Fruit fly (Drosophila melanogaster) whole organism, embryonic: ENCODE data around the gene prtp.

Experiments used
- B-H1 ChIP-seq: fragments of 200-800 bp; sonication (Bioruptor generic); IDR thresholded peaks from 3 replicates; pipeline ENCODE4 v1.3.6; 2022; ENCODE audit warnings: missing biosample characterization, missing genetic modification characterization
- B-H2 ChIP-seq: fragments of 200-800 bp; sonication (Bioruptor generic); optimal IDR thresholded peaks from 2 replicates; lab custom pipeline; 2018; ENCODE audit warnings: missing biosample characterization, mild to moderate bottlenecking, missing genetic modification characterization
- Blimp-1 ChIP-seq: fragments of 200-800 bp; sonication (Bioruptor generic); optimal IDR thresholded peaks from 3 replicates; lab custom pipeline; 2018; ENCODE audit warnings: missing biosample characterization, missing genetic modification characterization, mild to moderate bottlenecking, moderate library complexity, missing genetic modification reagents
- CG10462 ChIP-seq: fragments of 200-800 bp; sonication (Bioruptor generic); optimal IDR thresholded peaks from 2 replicates; lab custom pipeline; 2016; ENCODE audit warnings: missing biosample characterization, missing genetic modification characterization
- CG10543 ChIP-seq: fragments of 200-800 bp; sonication (Bioruptor generic); optimal IDR thresholded peaks from 3 replicates; lab custom pipeline; 2017; ENCODE audit warnings: missing biosample characterization, mild to moderate bottlenecking, missing genetic modification characterization, moderate library complexity
- CG10654 ChIP-seq: fragments of 200-800 bp; sonication (Bioruptor generic); optimal IDR thresholded peaks from 2 replicates; lab custom pipeline; 2016; ENCODE audit warnings: missing biosample characterization, missing genetic modification characterization
- CG10979 ChIP-seq: fragments of 200-800 bp; sonication (Bioruptor generic); optimal IDR thresholded peaks from 2 replicates; lab custom pipeline; 2018; ENCODE audit warnings: missing biosample characterization, mild to moderate bottlenecking, missing genetic modification characterization, moderate library complexity
- CG11085 ChIP-seq: fragments of 200-800 bp; sonication (Bioruptor generic); IDR thresholded peaks from 2 replicates; pipeline ENCODE4 v1.3.6; 2022; ENCODE audit warnings: missing biosample characterization, missing genetic modification characterization
- CG12155 ChIP-seq: fragments of 200-800 bp; sonication (Bioruptor generic); optimal IDR thresholded peaks from 3 replicates; lab custom pipeline; 2016; ENCODE audit warnings: missing biosample characterization, missing genetic modification characterization
- CG14441 ChIP-seq: fragments of 200-800 bp; sonication (Bioruptor generic); IDR thresholded peaks from 2 replicates; pipeline ENCODE4 v1.3.6; 2022; ENCODE audit warnings: missing biosample characterization, missing genetic modification characterization
- CG18011 ChIP-seq: fragments of 200-800 bp; sonication (Bioruptor generic); optimal IDR thresholded peaks from 2 replicates; lab custom pipeline; 2017; ENCODE audit warnings: missing biosample characterization, missing genetic modification characterization, mild to moderate bottlenecking, moderate library complexity, missing genotype
- CG2202 ChIP-seq: fragments of 200-800 bp; sonication (Bioruptor generic); optimal IDR thresholded peaks from 2 replicates; lab custom pipeline; 2018; ENCODE audit warnings: missing biosample characterization, mild to moderate bottlenecking, missing genetic modification characterization
- CG31388 ChIP-seq: fragments of 200-800 bp; sonication (Bioruptor generic); optimal IDR thresholded peaks from 2 replicates; lab custom pipeline; 2016; ENCODE audit warnings: missing biosample characterization, missing genetic modification characterization
- CG3163 ChIP-seq: fragments of 200-800 bp; sonication (Bioruptor generic); optimal IDR thresholded peaks from 3 replicates; lab custom pipeline; 2016; ENCODE audit warnings: missing biosample characterization, missing genetic modification characterization
- CG32767 ChIP-seq: fragments of 200-800 bp; sonication (Bioruptor generic); IDR thresholded peaks from 2 replicates; pipeline ENCODE4 v1.3.6; 2022; ENCODE audit warnings: missing biosample characterization, missing genetic modification characterization
- CG42726 ChIP-seq: fragments of 200-800 bp; sonication (Bioruptor generic); IDR thresholded peaks from 2 replicates; pipeline ENCODE4 v1.3.6; 2022; ENCODE audit warnings: missing biosample characterization, missing genetic modification characterization; ENCODE audit not compliant: partially characterized antibody
- CG43689 ChIP-seq: fragments of 200-800 bp; sonication (Bioruptor generic); IDR thresholded peaks from 2 replicates; pipeline ENCODE4 v1.3.6; 2022; ENCODE audit warnings: missing biosample characterization, missing genetic modification characterization
- CG4617 ChIP-seq: fragments of 200-800 bp; sonication (Bioruptor generic); optimal IDR thresholded peaks from 3 replicates; lab custom pipeline; 2016; ENCODE audit warnings: missing biosample characterization, missing genetic modification characterization, borderline replicate concordance
- CG4707 ChIP-seq: fragments of 200-800 bp; sonication (Bioruptor generic); optimal IDR thresholded peaks from 2 replicates; lab custom pipeline; 2018; ENCODE audit warnings: missing biosample characterization, mild to moderate bottlenecking, missing genetic modification characterization, moderate library complexity
- CG4820 ChIP-seq: fragments of 200-800 bp; sonication (Bioruptor generic); optimal IDR thresholded peaks from 3 replicates; lab custom pipeline; 2016; ENCODE audit warnings: missing biosample characterization, missing genetic modification characterization
- CG7357 ChIP-seq: fragments of 200-800 bp; sonication (Bioruptor generic); IDR thresholded peaks from 3 replicates; pipeline ENCODE4 v1.3.6; 2022; ENCODE audit warnings: missing biosample characterization, missing genetic modification characterization
- CG7556 ChIP-seq: fragments of 200-800 bp; sonication (Bioruptor generic); optimal IDR thresholded peaks from 2 replicates; lab custom pipeline; 2017; ENCODE audit warnings: missing biosample characterization, mild to moderate bottlenecking, missing genetic modification characterization
- CG8359 ChIP-seq: fragments of 200-800 bp; sonication (Bioruptor generic); optimal IDR thresholded peaks from 2 replicates; lab custom pipeline; 2017; ENCODE audit warnings: missing biosample characterization, mild to moderate bottlenecking, missing genetic modification characterization, borderline replicate concordance
- Dfd ChIP-seq, 2 experiments: fragments of >200 bp; optimal IDR thresholded peaks; 2 replicates each; lab custom pipeline; 2017; ENCODE audit warnings: missing biosample characterization in 2 of 2, missing genetic modification characterization in 2 of 2
- Dp ChIP-seq: fragments of 200-800 bp; sonication (Bioruptor generic); optimal IDR thresholded peaks from 2 replicates; lab custom pipeline; 2018; ENCODE audit warnings: missing biosample characterization, mild to moderate bottlenecking, missing genetic modification characterization, moderate library complexity
- Drgx ChIP-seq: fragments of 200-800 bp; sonication (Bioruptor generic); IDR thresholded peaks from 2 replicates; pipeline ENCODE4 v1.3.6; 2022; ENCODE audit warnings: missing biosample characterization, missing genetic modification characterization
- Fer3 ChIP-seq: fragments of 200-800 bp; sonication (Bioruptor generic); optimal IDR thresholded peaks from 2 replicates; lab custom pipeline; 2018; ENCODE audit warnings: missing biosample characterization, mild to moderate bottlenecking, missing genetic modification characterization, moderate library complexity
- MESR4 ChIP-seq: fragments of 200-800 bp; sonication (Bioruptor generic); optimal IDR thresholded peaks from 2 replicates; lab custom pipeline; 2018; ENCODE audit warnings: missing biosample characterization, mild to moderate bottlenecking, missing genetic modification characterization, moderate library complexity
- NfI ChIP-seq: fragments of 200-800 bp; sonication (Bioruptor generic); optimal IDR thresholded peaks from 3 replicates; lab custom pipeline; 2018; ENCODE audit warnings: missing biosample characterization, mild to moderate bottlenecking, missing genetic modification characterization, moderate library complexity
- Tbp ChIP-seq: fragments of >200 bp; optimal IDR thresholded peaks from 2 replicates; lab custom pipeline; 2018; ENCODE audit warnings: missing biosample characterization, missing genetic modification characterization
- ase ChIP-seq: fragments of 200-800 bp; sonication (Bioruptor generic); IDR thresholded peaks from 3 replicates; pipeline ENCODE4 v1.3.6; 2022; ENCODE audit warnings: missing biosample characterization, missing genetic modification characterization
- ato ChIP-seq: fragments of 200-800 bp; sonication (Bioruptor generic); IDR thresholded peaks from 2 replicates; pipeline ENCODE4 v1.3.6; 2022; ENCODE audit warnings: missing biosample characterization, missing genetic modification characterization; ENCODE audit not compliant: partially characterized antibody
- bowl ChIP-seq: fragments of 200-800 bp; sonication (Bioruptor generic); IDR thresholded peaks from 2 replicates; pipeline ENCODE4 v1.3.6; 2022; ENCODE audit warnings: missing biosample characterization, missing genetic modification characterization
- fd96Cb ChIP-seq: fragments of 200-800 bp; sonication (Bioruptor generic); optimal IDR thresholded peaks from 2 replicates; lab custom pipeline; 2018; ENCODE audit warnings: missing biosample characterization, mild to moderate bottlenecking, missing genetic modification characterization, moderate library complexity
- fu2 ChIP-seq: fragments of 200-800 bp; sonication (Bioruptor generic); optimal IDR thresholded peaks from 2 replicates; lab custom pipeline; 2016; ENCODE audit warnings: missing biosample characterization, missing genetic modification characterization
- grau ChIP-seq: fragments of 200-800 bp; optimal IDR thresholded peaks from 3 replicates; lab custom pipeline; 2019; ENCODE audit warnings: missing biosample characterization, mild to moderate bottlenecking, missing genetic modification characterization, moderate library complexity
- mam ChIP-seq: fragments of 200-800 bp; sonication (Bioruptor generic); optimal IDR thresholded peaks from 3 replicates; lab custom pipeline; 2016; ENCODE audit warnings: missing biosample characterization, missing genetic modification characterization
- nerfin-1 ChIP-seq: fragments of 200-800 bp; sonication (Bioruptor generic); optimal IDR thresholded peaks from 3 replicates; lab custom pipeline; 2019; ENCODE audit warnings: missing biosample characterization, mild to moderate bottlenecking, missing genetic modification characterization, moderate library complexity
- odd ChIP-seq: fragments of 200-800 bp; sonication (Bioruptor generic); optimal IDR thresholded peaks from 2 replicates; lab custom pipeline; 2017; ENCODE audit warnings: missing biosample characterization, mild to moderate bottlenecking, missing genetic modification characterization
- onecut ChIP-seq: fragments of 200-800 bp; sonication (Bioruptor generic); IDR thresholded peaks from 2 replicates; pipeline ENCODE4 v1.3.6; 2022; ENCODE audit warnings: missing biosample characterization, missing genetic modification characterization
- pan ChIP-seq, 4 experiments: fragments of >200 bp in 3 of 4; fragments of 200-800 bp in 1 of 4; sonication (Bioruptor generic) in 1 of 4; optimal IDR thresholded peaks in 3 of 4; IDR thresholded peaks in 1 of 4; 2 replicates each; pipeline versions ENCODE4 v1.3.6 to Lab custom; 2017 to 2022; ENCODE audit warnings: missing biosample characterization in 2 of 4, missing genetic modification characterization in 2 of 4, mixed read lengths in 1 of 4
- psq ChIP-seq: fragments of 200-800 bp; sonication (Bioruptor generic); optimal IDR thresholded peaks from 2 replicates; lab custom pipeline; 2017; ENCODE audit warnings: missing biosample characterization, missing genetic modification characterization
- sc ChIP-seq, 3 experiments: fragments of >200 bp in 2 of 3; fragments of 200-800 bp in 1 of 3; sonication (Bioruptor generic) in 1 of 3; optimal IDR thresholded peaks; 2 replicates in 2 of 3; 3 replicates in 1 of 3; lab custom pipeline; 2017; ENCODE audit warnings: mild to moderate bottlenecking in 1 of 3, missing biosample characterization in 1 of 3, missing genetic modification characterization in 1 of 3, missing genetic modification reagents in 1 of 3
- tgo ChIP-seq: fragments of 200-800 bp; sonication (Bioruptor generic); IDR thresholded peaks from 3 replicates; pipeline ENCODE4 v1.3.6; 2022; ENCODE audit warnings: missing biosample characterization, missing genetic modification characterization
- tna ChIP-seq: fragments of 200-800 bp; sonication (Bioruptor generic); IDR thresholded peaks from 2 replicates; pipeline ENCODE4 v1.3.6; 2022; ENCODE audit warnings: missing biosample characterization, missing genetic modification characterization; ENCODE audit not compliant: partially characterized antibody
- toy ChIP-seq: fragments of 200-800 bp; sonication (Bioruptor generic); IDR thresholded peaks from 2 replicates; pipeline ENCODE4 v1.3.6; 2022; ENCODE audit warnings: missing biosample characterization, missing genetic modification characterization
- trem ChIP-seq: fragments of 200-800 bp; optimal IDR thresholded peaks from 3 replicates; lab custom pipeline; 2019; ENCODE audit warnings: missing biosample characterization, mild to moderate bottlenecking, missing genetic modification characterization, moderate library complexity
- wor ChIP-seq: fragments of 200-800 bp; sonication (Bioruptor generic); IDR thresholded peaks from 2 replicates; pipeline ENCODE4 v1.3.6; 2022; ENCODE audit warnings: missing biosample characterization, missing genetic modification characterization
- zen ChIP-seq: fragments of 200-800 bp; sonication (Bioruptor generic); optimal IDR thresholded peaks from 3 replicates; lab custom pipeline; 2018; ENCODE audit warnings: missing biosample characterization, mild to moderate bottlenecking, missing genetic modification characterization, moderate library complexity

The prtp gene

DNA sequence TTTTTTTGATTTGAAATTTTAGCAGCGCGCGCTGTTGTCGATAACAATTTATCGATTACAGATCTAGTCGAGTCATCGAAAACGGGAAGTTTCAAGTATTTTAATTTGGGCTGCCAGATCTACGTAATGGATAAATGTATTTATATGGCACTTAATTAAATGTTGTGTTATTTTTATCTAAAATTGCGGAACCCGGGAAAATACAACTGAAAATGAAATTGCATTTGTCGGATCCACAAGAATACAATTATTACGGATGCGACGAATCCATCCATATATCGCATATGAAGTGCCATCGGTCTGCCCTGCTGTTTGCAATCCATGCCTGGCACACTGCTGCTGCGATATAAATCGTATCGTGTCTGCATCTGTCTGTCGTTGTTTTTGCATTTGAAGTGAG is 3.6 kb downstream of the prtp start, which contains the start of gene Tango10 (continued):
- TF ChIP-seq CG31388 (GFP tag; lab: Kevin White, UChicago) = no peak
- TF ChIP-seq CG11085 (GFP tag; lab: Robert Waterston, UW) = no peak
- peak; percentile 88 for TF ChIP-seq CG4617 (GFP tag; lab: Kevin White, UChicago)
- no peak for TF ChIP-seq sc (optimal IDR thresholded peaks at IDR 0.05; lab: Kevin White, UChicago)
- no peak for TF ChIP-seq sc (GFP tag; optimal IDR thresholded peaks at IDR 0.05; lab: Kevin White, UChicago)
- TF ChIP-seq Dp = peak; percentile 87
- peak; percentile 15 for TF ChIP-seq CG3163
- peak; percentile 25; the same call in 1 of the 2 replicates for TF ChIP-seq CG32767 (GFP tag; lab: Robert Waterston, UW)
- TF ChIP-seq CG10654 (GFP tag; lab: Kevin White, UChicago) = peak; percentile 12
- no peak for TF ChIP-seq CG8359 (GFP tag; lab: Kevin White, UChicago)
- TF ChIP-seq tna (GFP tag; lab: Robert Waterston, UW) = peak; percentile 69; the same call in 1 of the 2 replicates
- no peak for TF ChIP-seq Dfd (GFP tag; optimal IDR thresholded peaks at IDR 0.05; lab: Kevin White, UChicago)
- TF ChIP-seq bowl = no peak
- peak; percentile 34 for TF ChIP-seq fd96Cb (tag; lab: Kevin White, UChicago)
- TF ChIP-seq CG42726 (GFP tag; lab: Robert Waterston, UW) = peak; percentile 75
- TF ChIP-seq MESR4 = peak; percentile 69
- peak; percentile 51 for TF ChIP-seq nerfin-1
- peak; percentile 20 for TF ChIP-seq Fer3
- TF ChIP-seq CG18011 = no peak
- no peak for TF ChIP-seq Tbp
- TF ChIP-seq CG10979 (tag; lab: Kevin White, UChicago) = peak; percentile 63
- TF ChIP-seq toy (GFP tag; lab: Robert Waterston, UW) = no peak
- no peak for TF ChIP-seq CG2202
- TF ChIP-seq CG4707 = no peak
- TF ChIP-seq tgo (GFP tag; lab: Robert Waterston, UW) = peak; percentile 37; the same call in 2 of the 3 replicates
- peak; percentile 46 for TF ChIP-seq CG4820 (GFP tag; lab: Kevin White, UChicago)
- TF ChIP-seq ato (GFP tag; lab: Robert Waterston, UW) = peak; percentile 59; the same call in 1 of the 2 replicates
- peak; percentile 68 for TF ChIP-seq CG12155
- TF ChIP-seq Drgx (GFP tag; lab: Robert Waterston, UW) = no peak
- TF ChIP-seq ase (GFP tag; lab: Robert Waterston, UW) = no peak
- no peak for TF ChIP-seq CG10543 (GFP tag; lab: Kevin White, UChicago)
- peak; percentile 51 for TF ChIP-seq fu2 (GFP tag; lab: Kevin White, UChicago)
- TF ChIP-seq NfI = peak; percentile 45
- peak; percentile 62 for TF ChIP-seq Blimp-1 (GFP tag; lab: Kevin White, UChicago)
- TF ChIP-seq B-H2 (GFP tag; lab: Kevin White, UChicago) = no peak
- TF ChIP-seq mam (GFP tag; lab: Kevin White, UChicago) = peak; percentile 62
- TF ChIP-seq CG14441 = peak; percentile 34; the same call in 1 of the 2 replicates
- TF ChIP-seq CG10462 (GFP tag; lab: Kevin White, UChicago) = peak; percentile 6
- TF ChIP-seq odd (GFP tag; lab: Kevin White, UChicago) = no peak
- peak; percentile 36; the same call in 1 of the 3 replicates for TF ChIP-seq CG7357
- TF ChIP-seq trem (tag; lab: Kevin White, UChicago) = peak; percentile 64
- peak; percentile 57 for TF ChIP-seq zen
- TF ChIP-seq grau = peak; percentile 57
- no peak for TF ChIP-seq B-H1
- peak; percentile 23 for TF ChIP-seq CG7556 (GFP tag; lab: Kevin White, UChicago)
- no peak for TF ChIP-seq pan (optimal IDR thresholded peaks at IDR 0.05; lab: Kevin White, UChicago)
- TF ChIP-seq pan (GFP tag; optimal IDR thresholded peaks at IDR 0.05 in 1 of 2, IDR thresholded peaks at IDR 0.05 in 1 of 2) = peak in 1 of 2 experiments; percentile 29
- TF ChIP-seq psq (GFP tag; lab: Kevin White, UChicago) = no peak
- no peak for TF ChIP-seq CG43689 (GFP tag; lab: Robert Waterston, UW)
- peak; percentile 46; the same call in 1 of the 2 replicates for TF ChIP-seq wor
- TF ChIP-seq onecut = peak; percentile 23
